Fruit fly (Drosophila melanogaster) S2 (cell line): Measurements from ENCODE around the gene CG31300.

ENCODE experiments used
- CG8478 ChIP-seq: fragments of >200 bp; optimal IDR thresholded peaks from 2 replicates; lab custom pipeline; 2018
- CTCF ChIP-seq, 2 experiments: fragments of >200 bp; optimal IDR thresholded peaks; 2 replicates each; lab custom pipeline; 2018

DNA sequence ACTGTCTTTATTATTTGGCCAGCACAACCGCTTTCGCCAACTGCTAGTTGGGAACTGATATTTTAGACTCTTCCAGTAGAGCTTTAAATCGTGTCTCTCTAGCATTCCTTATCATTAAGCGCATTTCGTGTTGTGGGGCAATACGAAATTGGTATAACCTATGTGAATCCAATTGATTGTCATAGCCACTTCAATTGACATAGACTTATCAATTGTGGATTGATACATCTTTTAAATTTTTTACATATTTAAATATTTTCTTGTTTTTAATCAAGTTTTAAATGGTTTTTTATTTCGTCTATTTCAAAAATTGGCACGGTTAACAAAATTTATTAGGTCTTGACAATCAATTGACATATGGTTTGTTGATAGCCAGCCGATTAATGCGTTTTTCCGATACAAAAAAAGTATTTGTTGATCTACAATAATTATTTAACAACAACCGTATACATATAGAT, 16.1 kb downstream of the CG31300 start, which contains the start of gene CG31288:
- TF ChIP-seq CTCF (optimal IDR thresholded peaks at IDR 0.05; lab: Kevin White, UChicago) (no peak), CG8478 (lab: Kevin White, UChicago) (no peak)
